Worm (Caenorhabditis elegans): ENCODE data around the gene T23F2.2.

- no peak for TF ChIP-seq skn-1 (tag; optimal IDR thresholded peaks at IDR 0.05)
- TF ChIP-seq nhr-237 (tag; optimal IDR thresholded peaks at IDR 0.05): no peak
- no peak for TF ChIP-seq unc-62 (GFP tag; optimal IDR thresholded peaks at IDR 0.05)
- TF ChIP-seq dmd-4 (tag; optimal IDR thresholded peaks at IDR 0.05): no peak
- no peak for TF ChIP-seq lsy-2 (tag; optimal IDR thresholded peaks at IDR 0.05)
Measured at ce11 chrX:5506432-5506977, 1.5 kb upstream of the T23F2.2 start.
